Worm (Caenorhabditis elegans) whole organism, mixed stage, embryonic: Measurements from ENCODE around the gene dsl-5.

Experiments
- blmp-1 ChIP-seq: fragments of 150-350 bp; optimal IDR thresholded peaks from 2 replicates; lab custom pipeline; 2014; ENCODE audit warnings: missing biosample characterization, missing genetic modification characterization
- elt-1 ChIP-seq: sonication (generic microtip); optimal IDR thresholded peaks from 2 replicates; lab custom pipeline; 2017; ENCODE audit warnings: missing genetic modification characterization, mild to moderate bottlenecking, missing compliant biosample characterization, antibody characterized with exemption, moderate library complexity, borderline replicate concordance; ENCODE audit not compliant: insufficient read depth
- lin-13 ChIP-seq: fragments of 150-350 bp; optimal IDR thresholded peaks from 2 replicates; lab custom pipeline; 2014; ENCODE audit warnings: missing biosample characterization, missing genetic modification characterization
- nhr-12 ChIP-seq: fragments of 150-350 bp; optimal IDR thresholded peaks from 2 replicates; lab custom pipeline; 2014; ENCODE audit warnings: missing biosample characterization, missing genetic modification characterization
- snpc-4 ChIP-seq: fragments of 150-350 bp; optimal IDR thresholded peaks from 2 replicates; lab custom pipeline; 2014; ENCODE audit warnings: missing biosample characterization, missing genetic modification characterization
- unc-39 ChIP-seq: fragments of 150-350 bp; optimal IDR thresholded peaks from 2 replicates; lab custom pipeline; 2014; ENCODE audit warnings: missing biosample characterization, missing genetic modification characterization
- unc-62 ChIP-seq: fragments of 150-350 bp; optimal IDR thresholded peaks from 2 replicates; lab custom pipeline; 2014; ENCODE audit warnings: missing biosample characterization, missing genetic modification reagents, missing genetic modification characterization

- no peak for TF ChIP-seq nhr-12 (tag; lab: Kevin White, UChicago)
- TF ChIP-seq unc-62 (GFP tag; lab: Kevin White, UChicago) = no peak
- no peak for TF ChIP-seq unc-39 (tag; lab: Kevin White, UChicago)
- no peak for TF ChIP-seq snpc-4 (tag; lab: Kevin White, UChicago)
- TF ChIP-seq elt-1 (tag; lab: Kevin White, UChicago) = no peak
- no peak for TF ChIP-seq blmp-1 (tag; lab: Kevin White, UChicago)
- no peak for TF ChIP-seq lin-13
Measured at ce11 chrIV:11644705-11645104, 23.9 kb upstream of the dsl-5 start.
